Worm (Caenorhabditis elegans): ENCODE data around the gene imb-2.

DNA sequence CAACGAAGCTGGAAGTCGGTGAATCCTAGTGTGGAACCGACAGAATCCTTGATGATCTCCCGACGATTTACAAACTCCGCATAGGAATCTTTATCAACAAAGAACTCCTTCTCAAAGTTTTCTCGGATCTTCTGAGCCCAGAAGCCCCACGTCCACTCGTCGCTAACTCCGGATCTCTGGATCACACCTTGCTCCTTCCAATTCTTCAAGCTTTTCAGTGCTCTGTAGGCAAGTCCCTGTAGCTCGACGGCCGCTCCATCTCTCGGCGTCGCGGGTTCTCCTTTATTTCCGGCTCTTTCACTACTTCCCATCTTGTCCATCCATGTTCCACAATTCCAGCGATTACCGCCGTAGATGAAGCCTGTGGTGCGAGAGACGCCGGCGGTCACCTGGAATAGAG lies 14.1 kb upstream of the imb-2 start:
- TF ChIP-seq flt-1 (GFP tag; IDR thresholded peaks at IDR 0.05) (no peak), tab-1 (GFP tag; IDR thresholded peaks at IDR 0.05) (no peak), med-1 (GFP tag; optimal IDR thresholded peaks at IDR 0.05; ENCODE audit: insufficient read depth) (no peak), cog-1 (tag; optimal IDR thresholded peaks at IDR 0.05) (no peak), ref-1 (GFP tag; conservative IDR thresholded peaks at IDR 0.05) (no peak), ztf-29 (GFP tag; IDR thresholded peaks at IDR 0.05) (no peak), klf-2 (GFP tag; conservative IDR thresholded peaks at IDR 0.05) (0 out of 2 replicates have a peak, but pooled peaks have one; percentile 8), T22C8.4 (GFP tag; IDR thresholded peaks at IDR 0.05) (no peak), ztf-23 (GFP tag; IDR thresholded peaks at IDR 0.05) (no peak)
